Worm (Caenorhabditis elegans): ENCODE results near the gene scrm-8.

ce11 chrIV:4209084-4209483 lies 44.6 kb downstream of the scrm-8 start:
- TF ChIP-seq tbx-9 (tag; optimal IDR thresholded peaks at IDR 0.05; ENCODE audit: borderline replicate concordance) (no peak), unc-62 (GFP tag; optimal IDR thresholded peaks at IDR 0.05) (no peak), B0019.2 (GFP tag; conservative IDR thresholded peaks at IDR 0.05) (no peak), C06A6.2 (GFP tag; conservative IDR thresholded peaks at IDR 0.05) (no peak), ets-4 (GFP tag; optimal IDR thresholded peaks at IDR 0.05) (no peak), athp-1 (tag; optimal IDR thresholded peaks at IDR 0.05) (no peak)

Data from whole organism, young adult.